Worm (Caenorhabditis elegans) whole organism, L3 larva: ENCODE results near the gene srbc-77.

ENCODE experiments used
- ama-1 ChIP-seq: fragments of 150-350 bp; optimal IDR thresholded peaks from 2 replicates; lab custom pipeline; 2018
- ceh-82 ChIP-seq: fragments of 150-350 bp; optimal IDR thresholded peaks from 2 replicates; lab custom pipeline; 2014; ENCODE audit warnings: missing biosample characterization, missing genetic modification characterization
- elt-3 ChIP-seq, 3 experiments: fragments of 150-350 bp in 1 of 3; sonication (generic microtip) in 2 of 3; optimal IDR thresholded peaks; 2 replicates in 2 of 3; 4 replicates in 1 of 3; lab custom pipeline; 2014 to 2017; ENCODE audit warnings: missing biosample characterization in 3 of 3, missing genetic modification characterization in 3 of 3
- fkh-2 ChIP-seq: fragments of 150-350 bp; optimal IDR thresholded peaks from 2 replicates; lab custom pipeline; 2014; ENCODE audit warnings: missing biosample characterization, missing genetic modification reagents, missing genetic modification characterization
- jun-1 ChIP-seq: fragments of 150-350 bp; optimal IDR thresholded peaks from 2 replicates; lab custom pipeline; 2014; ENCODE audit warnings: missing biosample characterization, missing genetic modification reagents, missing genetic modification characterization
- nhr-28 ChIP-seq: fragments of 150-350 bp; optimal IDR thresholded peaks from 2 replicates; lab custom pipeline; 2014; ENCODE audit warnings: missing biosample characterization, missing genetic modification characterization
- nhr-67 ChIP-seq: fragments of 150-350 bp; optimal IDR thresholded peaks from 2 replicates; lab custom pipeline; 2014; ENCODE audit warnings: missing biosample characterization, missing genetic modification characterization
- pha-4 ChIP-seq: fragments of 150-350 bp; optimal IDR thresholded peaks from 2 replicates; lab custom pipeline; 2014; ENCODE audit warnings: missing biosample characterization, missing genetic modification reagents, missing genetic modification characterization
- skn-1 ChIP-seq: fragments of 150-350 bp; optimal IDR thresholded peaks from 2 replicates; lab custom pipeline; 2014; ENCODE audit warnings: missing biosample characterization, missing genetic modification characterization
- snpc-4 ChIP-seq: fragments of 150-350 bp; optimal IDR thresholded peaks from 2 replicates; lab custom pipeline; 2014; ENCODE audit warnings: missing biosample characterization, missing genetic modification characterization
- unc-62 ChIP-seq: fragments of 150-350 bp; sonication (generic microtip); optimal IDR thresholded peaks from 4 replicates; lab custom pipeline; 2014; ENCODE audit warnings: missing biosample characterization, missing genetic modification reagents, missing genetic modification characterization

DNA sequence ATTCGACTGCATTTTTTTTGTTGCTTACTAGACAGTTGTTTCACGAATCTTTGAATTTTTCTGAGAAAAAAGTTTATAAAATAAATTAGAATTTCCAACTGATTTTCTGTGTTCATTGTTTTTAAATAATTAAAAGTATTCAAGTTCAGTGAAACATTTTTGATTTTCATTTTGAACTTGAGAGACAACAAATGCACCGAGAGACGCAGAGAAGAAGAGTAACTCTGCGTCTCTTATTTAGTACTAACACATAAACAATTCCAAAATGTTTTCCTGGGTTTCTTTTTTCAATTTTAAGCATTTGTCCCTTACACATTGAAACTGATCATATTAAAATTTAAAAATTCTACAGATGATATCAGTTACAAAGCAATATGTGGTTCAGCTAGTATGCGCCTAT lies 29.5 kb downstream of the srbc-77 start:
- no peak for TF ChIP-seq fkh-2
- TF ChIP-seq pha-4 (tag; lab: Kevin White, UChicago), result no peak
- no peak for TF ChIP-seq elt-3 (tag; optimal IDR thresholded peaks at IDR 0.05; lab: Kevin White, UChicago)
- no peak for TF ChIP-seq jun-1
- no peak for TF ChIP-seq nhr-28 (tag; lab: Kevin White, UChicago)
- no peak for TF ChIP-seq nhr-67 (tag; lab: Kevin White, UChicago)
- TF ChIP-seq snpc-4 (tag; lab: Kevin White, UChicago), result no peak
- TF ChIP-seq unc-62 (GFP tag; lab: Kevin White, UChicago), result no peak
- TF ChIP-seq skn-1 (tag; lab: Kevin White, UChicago), result no peak
- no peak for TF ChIP-seq ceh-82 (tag; lab: Kevin White, UChicago)
- no peak for TF ChIP-seq ama-1
